Fruit fly (Drosophila melanogaster) whole organism, adult: ENCODE results near the gene armi.

Experiments
- CG7045 ChIP-seq: fragments of 200-800 bp; sonication (Bioruptor generic); optimal IDR thresholded peaks from 2 replicates; lab custom pipeline; 2017; ENCODE audit warnings: missing biosample characterization, mild to moderate bottlenecking, missing genetic modification characterization
- Crg-1 ChIP-seq: fragments of 200-800 bp; sonication (Bioruptor generic); optimal IDR thresholded peaks from 2 replicates; lab custom pipeline; 2016; ENCODE audit warnings: missing biosample characterization, missing genetic modification characterization
- Hr96 ChIP-seq: fragments of 200-800 bp; sonication (Bioruptor generic); optimal IDR thresholded peaks from 2 replicates; lab custom pipeline; 2016; ENCODE audit warnings: missing biosample characterization, missing genetic modification characterization
- kay ChIP-seq: fragments of 200-800 bp; sonication (Bioruptor generic); peaks from one replicate; lab custom pipeline; 2016; ENCODE audit warnings: missing biosample characterization, missing genetic modification characterization, borderline replicate concordance
- pad ChIP-seq: fragments of 200-800 bp; sonication (Bioruptor generic); optimal IDR thresholded peaks from 3 replicates; lab custom pipeline; 2017; ENCODE audit warnings: missing biosample characterization, missing genetic modification characterization, mild to moderate bottlenecking, moderate library complexity, missing genetic modification reagents
- tj ChIP-seq: fragments of 200-800 bp; sonication (Bioruptor generic); optimal IDR thresholded peaks from 3 replicates; lab custom pipeline; 2017; ENCODE audit warnings: missing biosample characterization, mild to moderate bottlenecking, missing genetic modification characterization, moderate library complexity
- toe ChIP-seq: fragments of 200-800 bp; sonication (Bioruptor generic); optimal IDR thresholded peaks from 2 replicates; lab custom pipeline; 2016; ENCODE audit warnings: missing biosample characterization, missing genetic modification characterization

DNA sequence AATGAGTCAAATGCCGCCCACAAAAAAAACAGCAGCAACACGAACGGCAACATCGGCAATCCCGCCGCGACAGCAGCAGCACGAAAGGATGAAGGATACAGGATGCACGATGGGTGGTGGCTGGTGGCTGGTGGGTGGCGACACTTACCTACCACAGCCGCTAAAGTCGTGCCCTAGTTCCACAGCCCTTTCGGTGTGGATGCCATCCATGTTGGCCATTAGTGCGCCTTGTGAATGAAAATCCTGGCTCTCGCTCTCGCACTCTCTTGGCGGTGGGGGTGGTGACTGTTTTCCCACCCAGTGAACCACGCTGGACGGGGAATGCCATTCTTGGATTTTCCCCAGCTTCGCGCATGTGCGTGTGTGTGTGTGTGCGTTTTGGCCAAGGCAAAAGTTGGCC, 34.1 kb upstream of the armi start:
- TF ChIP-seq Crg-1 (GFP tag; lab: Kevin White, UChicago) (no peak), kay (GFP tag; lab: Kevin White, UChicago) (no peak), pad (GFP tag; lab: Kevin White, UChicago) (peak; percentile 41), CG7045 (GFP tag; lab: Kevin White, UChicago) (no peak), Hr96 (GFP tag; lab: Kevin White, UChicago) (no peak), toe (GFP tag; lab: Kevin White, UChicago) (no peak), tj (GFP tag; lab: Kevin White, UChicago) (no peak)
